Fruit fly (Drosophila melanogaster): ENCODE results near the gene CG5245.

DNA sequence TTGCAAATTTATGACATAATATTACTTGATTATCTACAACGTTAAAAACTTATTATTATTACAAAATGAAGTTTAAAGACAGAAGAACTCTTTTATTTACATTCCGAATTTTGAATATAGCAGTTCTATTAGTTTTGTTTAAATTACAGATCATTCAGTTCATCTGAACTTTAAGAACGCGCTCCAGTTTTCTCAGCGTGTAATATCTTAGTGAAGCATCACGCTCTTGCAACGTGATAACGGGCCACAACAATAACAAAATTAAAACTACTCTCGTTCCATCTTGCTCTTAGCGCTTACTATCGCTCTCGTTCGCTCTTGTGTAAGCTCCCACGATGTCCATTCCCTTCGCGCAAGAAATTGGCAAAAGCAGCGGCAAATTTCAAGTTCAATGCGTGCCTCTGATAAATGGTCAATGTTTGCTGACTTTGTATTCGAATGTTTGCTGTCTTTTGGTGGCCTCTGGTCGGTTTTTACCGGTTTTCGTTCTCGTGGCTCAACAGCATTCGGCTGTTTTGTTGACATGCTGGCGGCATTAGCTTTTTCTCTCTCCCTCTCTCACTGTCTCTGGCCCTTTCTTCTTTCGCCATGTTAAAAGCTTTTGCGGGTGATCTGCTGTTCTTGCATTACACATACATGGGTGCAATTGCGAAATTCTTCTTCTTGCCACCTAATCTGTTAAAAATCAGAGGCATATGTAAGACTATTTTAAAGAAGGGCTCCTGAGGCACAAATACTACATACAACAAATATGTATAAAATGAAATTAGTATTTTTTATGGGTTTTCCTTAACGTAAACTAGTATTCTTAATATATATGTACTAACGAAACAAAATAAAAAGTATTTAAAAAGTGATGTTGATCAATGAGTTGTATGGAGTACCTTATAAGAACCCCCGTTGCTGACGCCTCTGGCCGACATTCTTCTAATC, 13.5 kb downstream of the CG5245 start:
- no peak for TF ChIP-seq CG10979 (tag; optimal IDR thresholded peaks at IDR 0.05)
- TF ChIP-seq pzg (GFP tag; optimal IDR thresholded peaks at IDR 0.05): no peak
- no peak for TF ChIP-seq Jarid2 (GFP tag; optimal IDR thresholded peaks at IDR 0.05)

Data from whole organism, embryonic.